Fruit fly (Drosophila melanogaster) whole organism, wandering third instar larva: Measurements from ENCODE around the gene Prosbeta2R2.

Experiments
- Abd-B ChIP-seq: fragments of >200 bp; optimal IDR thresholded peaks from 2 replicates; lab custom pipeline; 2017; ENCODE audit warnings: missing biosample characterization, missing genetic modification characterization
- CG32264 ChIP-seq: fragments of 200-800 bp; sonication (Bioruptor generic); optimal IDR thresholded peaks from 2 replicates; lab custom pipeline; 2016; ENCODE audit warnings: missing biosample characterization, missing genetic modification characterization
- CG9705 ChIP-seq: fragments of 200-800 bp; sonication (Bioruptor generic); optimal IDR thresholded peaks from 2 replicates; lab custom pipeline; 2018; ENCODE audit warnings: missing biosample characterization, mild to moderate bottlenecking, missing genetic modification characterization
- CrebA ChIP-seq: fragments of 200-800 bp; sonication (Bioruptor generic); optimal IDR thresholded peaks from 2 replicates; lab custom pipeline; 2016; ENCODE audit warnings: missing biosample characterization, mild to moderate bottlenecking, missing genetic modification characterization, borderline replicate concordance
- Dfd ChIP-seq: fragments of >200 bp; optimal IDR thresholded peaks from 2 replicates; lab custom pipeline; 2017; ENCODE audit warnings: missing biosample characterization, missing genetic modification characterization
- Dif ChIP-seq: fragments of 200-275, 200-300 bp; sonication (Bioruptor generic); optimal IDR thresholded peaks from 2 replicates; lab custom pipeline; 2018; ENCODE audit warnings: missing biosample characterization, missing genetic modification characterization; ENCODE audit not compliant: partially characterized antibody
- GATAd ChIP-seq: sonication (Bioruptor generic); optimal IDR thresholded peaks from 2 replicates; lab custom pipeline; 2016; ENCODE audit warnings: missing biosample characterization, missing genetic modification characterization
- HLH106 ChIP-seq: fragments of 200-800 bp; optimal IDR thresholded peaks from 3 replicates; lab custom pipeline; 2019; ENCODE audit warnings: missing biosample characterization, mild to moderate bottlenecking, missing genetic modification characterization, moderate library complexity
- Hnf4 ChIP-seq: fragments of 200-800 bp; sonication (Bioruptor generic); optimal IDR thresholded peaks from 2 replicates; lab custom pipeline; 2016; ENCODE audit warnings: missing biosample characterization, mild to moderate bottlenecking, missing genetic modification characterization
- Hr78 ChIP-seq: fragments of >200 bp; optimal IDR thresholded peaks from 2 replicates; lab custom pipeline; 2017; ENCODE audit warnings: missing biosample characterization, missing genetic modification characterization
- Hr83 ChIP-seq: fragments of 200-300 bp; sonication (Bioruptor generic); optimal IDR thresholded peaks from 2 replicates; lab custom pipeline; 2016; ENCODE audit warnings: missing biosample characterization, mild to moderate bottlenecking, missing genetic modification characterization, moderate library complexity; ENCODE audit not compliant: poor library complexity, severe bottlenecking
- Jra ChIP-seq: sonication (Bioruptor generic); optimal IDR thresholded peaks from 2 replicates; lab custom pipeline; 2016; ENCODE audit warnings: missing biosample characterization, missing genetic modification characterization
- Mio ChIP-seq: sonication (Bioruptor generic); optimal IDR thresholded peaks from 2 replicates; lab custom pipeline; 2016; ENCODE audit warnings: missing biosample characterization, missing genetic modification characterization
- N ChIP-seq: fragments of >200 bp; optimal IDR thresholded peaks from 2 replicates; lab custom pipeline; 2018; ENCODE audit warnings: missing biosample characterization, missing external identifiers, missing genetic modification characterization
- OdsH ChIP-seq: fragments of 200-800 bp; sonication (Bioruptor generic); optimal IDR thresholded peaks from 2 replicates; lab custom pipeline; 2016; ENCODE audit warnings: missing biosample characterization, mild to moderate bottlenecking, missing genetic modification characterization
- Rel ChIP-seq, 2 experiments: fragments of 200-800 bp; sonication (Bioruptor generic) in 1 of 2; optimal IDR thresholded peaks; 2 replicates in 1 of 2; 3 replicates in 1 of 2; lab custom pipeline; 2016 to 2019; ENCODE audit warnings: mild to moderate bottlenecking in 2 of 2, missing biosample characterization in 2 of 2, missing genetic modification characterization in 2 of 2, moderate library complexity in 1 of 2
- Sp1 ChIP-seq: fragments of 200-800 bp; sonication (Bioruptor generic); optimal IDR thresholded peaks from 3 replicates; lab custom pipeline; 2019; ENCODE audit warnings: missing biosample characterization, mild to moderate bottlenecking, missing genetic modification characterization, moderate library complexity
- Vsx2 ChIP-seq: fragments of 200-300, 225-300 bp; sonication (Bioruptor generic); optimal IDR thresholded peaks from 2 replicates; lab custom pipeline; 2018; ENCODE audit warnings: missing biosample characterization, missing genetic modification characterization; ENCODE audit not compliant: partially characterized antibody
- br ChIP-seq: fragments of 200-800 bp; sonication (Bioruptor generic); optimal IDR thresholded peaks from 2 replicates; lab custom pipeline; 2016; ENCODE audit warnings: missing biosample characterization, missing genetic modification characterization
- brk ChIP-seq: fragments of 200-800 bp; sonication (Bioruptor generic); optimal IDR thresholded peaks from 2 replicates; lab custom pipeline; 2016; ENCODE audit warnings: missing biosample characterization, mild to moderate bottlenecking, missing genetic modification characterization
- dl ChIP-seq, 2 experiments: fragments of 175-275, 200-275 bp in 1 of 2; fragments of 200-275 bp in 1 of 2; sonication (Bioruptor generic); optimal IDR thresholded peaks; lab custom pipeline; 2018; ENCODE audit warnings: mild to moderate bottlenecking in 2 of 2, missing biosample characterization in 2 of 2, missing genetic modification characterization in 2 of 2, moderate library complexity in 2 of 2; ENCODE audit not compliant: partially characterized antibody in 2 of 2, insufficient read depth in 1 of 2
- dmrt93B ChIP-seq: fragments of 200-800 bp; sonication (Bioruptor generic); optimal IDR thresholded peaks from 2 replicates; lab custom pipeline; 2018; ENCODE audit warnings: missing biosample characterization, mild to moderate bottlenecking, missing genetic modification characterization
- dsf ChIP-seq: sonication (Bioruptor generic); optimal IDR thresholded peaks from 2 replicates; lab custom pipeline; 2016; ENCODE audit warnings: missing biosample characterization, missing genetic modification characterization, borderline replicate concordance
- ey ChIP-seq: fragments of 200-800 bp; sonication (Bioruptor generic); optimal IDR thresholded peaks from 2 replicates; lab custom pipeline; 2016; ENCODE audit warnings: missing biosample characterization, missing genetic modification characterization
- foxo ChIP-seq, 2 experiments: fragments of 200-800 bp; sonication (Bioruptor generic); optimal IDR thresholded peaks; 2 replicates in 1 of 2; 3 replicates in 1 of 2; lab custom pipeline; 2016 to 2017; ENCODE audit warnings: missing biosample characterization in 2 of 2, missing genetic modification characterization in 2 of 2
- fru ChIP-seq: fragments of 200-800 bp; sonication (Bioruptor generic); optimal IDR thresholded peaks from 3 replicates; lab custom pipeline; 2016; ENCODE audit warnings: missing biosample characterization, mild to moderate bottlenecking, missing genetic modification characterization
- h ChIP-seq: fragments of 200-800 bp; sonication (Bioruptor generic); optimal IDR thresholded peaks from 3 replicates; lab custom pipeline; 2016; ENCODE audit warnings: missing biosample characterization, mild to moderate bottlenecking, missing genetic modification characterization
- jim ChIP-seq: fragments of 175-275, 200-325 bp; sonication (Bioruptor generic); optimal IDR thresholded peaks from 2 replicates; lab custom pipeline; 2016; ENCODE audit warnings: missing biosample characterization, mild to moderate bottlenecking, missing genetic modification characterization
- lola ChIP-seq: fragments of >200 bp; optimal IDR thresholded peaks from 2 replicates; lab custom pipeline; 2017; ENCODE audit warnings: missing biosample characterization, missing genetic modification characterization
- pan ChIP-seq: fragments of >200 bp; optimal IDR thresholded peaks from 2 replicates; lab custom pipeline; 2017
- psq ChIP-seq: fragments of 200-800 bp; sonication (Bioruptor generic); optimal IDR thresholded peaks from 3 replicates; lab custom pipeline; 2017; ENCODE audit warnings: missing biosample characterization, mild to moderate bottlenecking, missing genetic modification characterization, moderate library complexity
- rgr ChIP-seq: fragments of 200-800 bp; sonication (Bioruptor generic); optimal IDR thresholded peaks from 3 replicates; lab custom pipeline; 2016; ENCODE audit warnings: missing biosample characterization, mild to moderate bottlenecking, missing genetic modification characterization
- sage ChIP-seq: fragments of 200-800 bp; sonication (Bioruptor generic); optimal IDR thresholded peaks from 2 replicates; lab custom pipeline; 2016; ENCODE audit warnings: missing biosample characterization, mild to moderate bottlenecking, missing genetic modification characterization
- sv ChIP-seq: fragments of 200-800 bp; sonication (Bioruptor generic); optimal IDR thresholded peaks from 3 replicates; lab custom pipeline; 2016; ENCODE audit warnings: missing biosample characterization, missing genetic modification characterization
- tai ChIP-seq: sonication (Bioruptor generic); optimal IDR thresholded peaks from 2 replicates; lab custom pipeline; 2016; ENCODE audit warnings: missing biosample characterization, missing genetic modification characterization
- usp ChIP-seq: fragments of >200 bp; optimal IDR thresholded peaks from 2 replicates; lab custom pipeline; 2017; ENCODE audit warnings: missing biosample characterization, missing genetic modification characterization
- woc ChIP-seq: sonication (Bioruptor generic); optimal IDR thresholded peaks from 2 replicates; lab custom pipeline; 2016; ENCODE audit warnings: missing biosample characterization, mild to moderate bottlenecking, missing genetic modification characterization

Prosbeta2R2 gene

dm6 chr3R:5263311-5264250 lies 44.3 kb upstream of the Prosbeta2R2 start:
- TF ChIP-seq sv (GFP tag; lab: Kevin White, UChicago), result peak; percentile 37
- no peak for TF ChIP-seq CrebA (GFP tag; lab: Kevin White, UChicago)
- no peak for TF ChIP-seq Dfd (GFP tag; lab: Kevin White, UChicago)
- no peak for TF ChIP-seq Rel (GFP tag; optimal IDR thresholded peaks at IDR 0.05; lab: Kevin White, UChicago)
- TF ChIP-seq Rel (tag; optimal IDR thresholded peaks at IDR 0.05; lab: Kevin White, UChicago), result peak; percentile 9
- TF ChIP-seq pan (lab: Kevin White, UChicago), result no peak
- TF ChIP-seq br, result no peak
- no peak for TF ChIP-seq Abd-B
- TF ChIP-seq HLH106 (tag; lab: Kevin White, UChicago), result peak; percentile 54
- TF ChIP-seq Vsx2, result no peak
- TF ChIP-seq tai (GFP tag; lab: Kevin White, UChicago), result no peak
- TF ChIP-seq usp (GFP tag; lab: Kevin White, UChicago), result no peak
- TF ChIP-seq CG9705 (GFP tag; lab: Kevin White, UChicago), result no peak
- TF ChIP-seq CG32264 (GFP tag; lab: Kevin White, UChicago), result no peak
- peak; percentile 53 for TF ChIP-seq Dif
- TF ChIP-seq Mio (GFP tag; lab: Kevin White, UChicago), result no peak
- no peak for TF ChIP-seq GATAd (GFP tag; lab: Kevin White, UChicago)
- peak; percentile 36 for TF ChIP-seq h (GFP tag; lab: Kevin White, UChicago)
- peak; percentile 17 for TF ChIP-seq N (GFP tag; lab: Kevin White, UChicago)
- TF ChIP-seq dsf, result no peak
- peak; percentile 22 for TF ChIP-seq dmrt93B (GFP tag; lab: Kevin White, UChicago)
- TF ChIP-seq Sp1 (GFP tag; lab: Kevin White, UChicago), result peak; percentile 59
- TF ChIP-seq foxo (GFP tag; optimal IDR thresholded peaks at IDR 0.05; lab: Kevin White, UChicago), result peak in 1 of 2 experiments; percentile 46
- TF ChIP-seq ey, result no peak
- TF ChIP-seq brk (GFP tag; lab: Kevin White, UChicago), result peak; percentile 16
- peak in 1 of 2 experiments; percentile 27 for TF ChIP-seq dl (GFP tag; optimal IDR thresholded peaks at IDR 0.05; lab: Kevin White, UChicago; ENCODE audit: insufficient read depth in 1 of 2, partially characterized antibody in 2 of 2)
- TF ChIP-seq fru (GFP tag; lab: Kevin White, UChicago), result no peak
- no peak for TF ChIP-seq Hr78 (GFP tag; lab: Kevin White, UChicago)
- peak; percentile 4 for TF ChIP-seq psq (GFP tag; lab: Kevin White, UChicago)
- TF ChIP-seq jim (GFP tag; lab: Kevin White, UChicago), result no peak

- TF ChIP-seq Dif (no peak), jim (GFP tag; lab: Kevin White, UChicago) (no peak), HLH106 (tag; lab: Kevin White, UChicago) (no peak), brk (GFP tag; lab: Kevin White, UChicago) (no peak), Rel (GFP tag; optimal IDR thresholded peaks at IDR 0.05; lab: Kevin White, UChicago) (no peak), Rel (tag; optimal IDR thresholded peaks at IDR 0.05; lab: Kevin White, UChicago) (no peak)
Observed at dm6 chr3R:5262592-5262991, 43.3 kb upstream of the Prosbeta2R2 start, which contains the start of gene Tim17a2. Gene Tim17a2, minus strand, starts transcription at chr3R:5262692.

dm6 chr3R:5261996-5262535 lies 42.7 kb upstream of the Prosbeta2R2 start:
- TF ChIP-seq dsf, result no peak
- TF ChIP-seq Hnf4 (GFP tag; lab: Kevin White, UChicago), result no peak
- TF ChIP-seq GATAd (GFP tag; lab: Kevin White, UChicago), result no peak
- TF ChIP-seq Dif, result no peak
- TF ChIP-seq ey, result peak; percentile 16
- TF ChIP-seq Mio (GFP tag; lab: Kevin White, UChicago), result no peak
- TF ChIP-seq dmrt93B (GFP tag; lab: Kevin White, UChicago), result no peak
- no peak for TF ChIP-seq pan (lab: Kevin White, UChicago)
- no peak for TF ChIP-seq jim (GFP tag; lab: Kevin White, UChicago)
- peak; percentile 53 for TF ChIP-seq h (GFP tag; lab: Kevin White, UChicago)
- TF ChIP-seq sage (GFP tag; lab: Kevin White, UChicago), result no peak
- no peak for TF ChIP-seq Hr78 (GFP tag; lab: Kevin White, UChicago)
- no peak for TF ChIP-seq usp (GFP tag; lab: Kevin White, UChicago)
- TF ChIP-seq HLH106 (tag; lab: Kevin White, UChicago), result peak; percentile 14
- TF ChIP-seq OdsH (GFP tag; lab: Kevin White, UChicago), result peak; percentile 26
- TF ChIP-seq Abd-B, result no peak
- no peak for TF ChIP-seq Vsx2
- peak in 1 of 2 experiments; percentile 37 for TF ChIP-seq foxo (GFP tag; optimal IDR thresholded peaks at IDR 0.05; lab: Kevin White, UChicago)
- TF ChIP-seq Hr83, result no peak
- TF ChIP-seq Rel (GFP tag; optimal IDR thresholded peaks at IDR 0.05; lab: Kevin White, UChicago), result no peak
- no peak for TF ChIP-seq Rel (tag; optimal IDR thresholded peaks at IDR 0.05; lab: Kevin White, UChicago)
- peak; percentile 38 for TF ChIP-seq br
- TF ChIP-seq CG9705 (GFP tag; lab: Kevin White, UChicago), result no peak
- TF ChIP-seq rgr, result no peak
- no peak for TF ChIP-seq woc
- no peak for TF ChIP-seq dl (GFP tag; optimal IDR thresholded peaks at IDR 0.05; lab: Kevin White, UChicago; ENCODE audit: insufficient read depth in 1 of 2, partially characterized antibody in 2 of 2)
- TF ChIP-seq fru (GFP tag; lab: Kevin White, UChicago), result peak; percentile 48
- no peak for TF ChIP-seq CrebA (GFP tag; lab: Kevin White, UChicago)
- TF ChIP-seq lola (GFP tag; lab: Kevin White, UChicago), result no peak
- no peak for TF ChIP-seq tai (GFP tag; lab: Kevin White, UChicago)
- no peak for TF ChIP-seq brk (GFP tag; lab: Kevin White, UChicago)
- peak; percentile 15 for TF ChIP-seq psq (GFP tag; lab: Kevin White, UChicago)
- peak; percentile 45 for TF ChIP-seq Jra
- peak; percentile 2 for TF ChIP-seq CG32264 (GFP tag; lab: Kevin White, UChicago)
